Fruit fly (Drosophila melanogaster) whole organism, wandering third instar larva: ENCODE results near the gene CG3408.

Experiments
- CG32264 ChIP-seq: fragments of 200-800 bp; sonication (Bioruptor generic); optimal IDR thresholded peaks from 2 replicates; lab custom pipeline; 2016; ENCODE audit warnings: missing biosample characterization, missing genetic modification characterization
- CG9705 ChIP-seq: fragments of 200-800 bp; sonication (Bioruptor generic); optimal IDR thresholded peaks from 2 replicates; lab custom pipeline; 2018; ENCODE audit warnings: missing biosample characterization, mild to moderate bottlenecking, missing genetic modification characterization
- CrebA ChIP-seq: fragments of 200-800 bp; sonication (Bioruptor generic); optimal IDR thresholded peaks from 2 replicates; lab custom pipeline; 2016; ENCODE audit warnings: missing biosample characterization, mild to moderate bottlenecking, missing genetic modification characterization, borderline replicate concordance
- Dfd ChIP-seq: fragments of >200 bp; optimal IDR thresholded peaks from 2 replicates; lab custom pipeline; 2017; ENCODE audit warnings: missing biosample characterization, missing genetic modification characterization
- Dif ChIP-seq: fragments of 200-275, 200-300 bp; sonication (Bioruptor generic); optimal IDR thresholded peaks from 2 replicates; lab custom pipeline; 2018; ENCODE audit warnings: missing biosample characterization, missing genetic modification characterization; ENCODE audit not compliant: partially characterized antibody
- HLH106 ChIP-seq: fragments of 200-800 bp; optimal IDR thresholded peaks from 3 replicates; lab custom pipeline; 2019; ENCODE audit warnings: missing biosample characterization, mild to moderate bottlenecking, missing genetic modification characterization, moderate library complexity
- Hnf4 ChIP-seq: fragments of 200-800 bp; sonication (Bioruptor generic); optimal IDR thresholded peaks from 2 replicates; lab custom pipeline; 2016; ENCODE audit warnings: missing biosample characterization, mild to moderate bottlenecking, missing genetic modification characterization
- Hr78 ChIP-seq: fragments of >200 bp; optimal IDR thresholded peaks from 2 replicates; lab custom pipeline; 2017; ENCODE audit warnings: missing biosample characterization, missing genetic modification characterization
- Jra ChIP-seq: sonication (Bioruptor generic); optimal IDR thresholded peaks from 2 replicates; lab custom pipeline; 2016; ENCODE audit warnings: missing biosample characterization, missing genetic modification characterization
- Mio ChIP-seq: sonication (Bioruptor generic); optimal IDR thresholded peaks from 2 replicates; lab custom pipeline; 2016; ENCODE audit warnings: missing biosample characterization, missing genetic modification characterization
- Myc ChIP-seq: fragments of >200 bp; optimal IDR thresholded peaks from 2 replicates; lab custom pipeline; 2017
- OdsH ChIP-seq: fragments of 200-800 bp; sonication (Bioruptor generic); optimal IDR thresholded peaks from 2 replicates; lab custom pipeline; 2016; ENCODE audit warnings: missing biosample characterization, mild to moderate bottlenecking, missing genetic modification characterization
- Rel ChIP-seq, 2 experiments: fragments of 200-800 bp; sonication (Bioruptor generic) in 1 of 2; optimal IDR thresholded peaks; 2 replicates in 1 of 2; 3 replicates in 1 of 2; lab custom pipeline; 2016 to 2019; ENCODE audit warnings: mild to moderate bottlenecking in 2 of 2, missing biosample characterization in 2 of 2, missing genetic modification characterization in 2 of 2, moderate library complexity in 1 of 2
- Sp1 ChIP-seq: fragments of 200-800 bp; sonication (Bioruptor generic); optimal IDR thresholded peaks from 3 replicates; lab custom pipeline; 2019; ENCODE audit warnings: missing biosample characterization, mild to moderate bottlenecking, missing genetic modification characterization, moderate library complexity
- Vsx2 ChIP-seq: fragments of 200-300, 225-300 bp; sonication (Bioruptor generic); optimal IDR thresholded peaks from 2 replicates; lab custom pipeline; 2018; ENCODE audit warnings: missing biosample characterization, missing genetic modification characterization; ENCODE audit not compliant: partially characterized antibody
- br ChIP-seq: fragments of 200-800 bp; sonication (Bioruptor generic); optimal IDR thresholded peaks from 2 replicates; lab custom pipeline; 2016; ENCODE audit warnings: missing biosample characterization, missing genetic modification characterization
- brk ChIP-seq: fragments of 200-800 bp; sonication (Bioruptor generic); optimal IDR thresholded peaks from 2 replicates; lab custom pipeline; 2016; ENCODE audit warnings: missing biosample characterization, mild to moderate bottlenecking, missing genetic modification characterization
- dl ChIP-seq, 2 experiments: fragments of 175-275, 200-275 bp in 1 of 2; fragments of 200-275 bp in 1 of 2; sonication (Bioruptor generic); optimal IDR thresholded peaks; lab custom pipeline; 2018; ENCODE audit warnings: mild to moderate bottlenecking in 2 of 2, missing biosample characterization in 2 of 2, missing genetic modification characterization in 2 of 2, moderate library complexity in 2 of 2; ENCODE audit not compliant: partially characterized antibody in 2 of 2, insufficient read depth in 1 of 2
- dsf ChIP-seq: sonication (Bioruptor generic); optimal IDR thresholded peaks from 2 replicates; lab custom pipeline; 2016; ENCODE audit warnings: missing biosample characterization, missing genetic modification characterization, borderline replicate concordance
- ey ChIP-seq: fragments of 200-800 bp; sonication (Bioruptor generic); optimal IDR thresholded peaks from 2 replicates; lab custom pipeline; 2016; ENCODE audit warnings: missing biosample characterization, missing genetic modification characterization
- foxo ChIP-seq, 2 experiments: fragments of 200-800 bp; sonication (Bioruptor generic); optimal IDR thresholded peaks; 2 replicates in 1 of 2; 3 replicates in 1 of 2; lab custom pipeline; 2016 to 2017; ENCODE audit warnings: missing biosample characterization in 2 of 2, missing genetic modification characterization in 2 of 2
- fru ChIP-seq: fragments of 200-800 bp; sonication (Bioruptor generic); optimal IDR thresholded peaks from 3 replicates; lab custom pipeline; 2016; ENCODE audit warnings: missing biosample characterization, mild to moderate bottlenecking, missing genetic modification characterization
- h ChIP-seq: fragments of 200-800 bp; sonication (Bioruptor generic); optimal IDR thresholded peaks from 3 replicates; lab custom pipeline; 2016; ENCODE audit warnings: missing biosample characterization, mild to moderate bottlenecking, missing genetic modification characterization
- jim ChIP-seq: fragments of 175-275, 200-325 bp; sonication (Bioruptor generic); optimal IDR thresholded peaks from 2 replicates; lab custom pipeline; 2016; ENCODE audit warnings: missing biosample characterization, mild to moderate bottlenecking, missing genetic modification characterization
- lola ChIP-seq: fragments of >200 bp; optimal IDR thresholded peaks from 2 replicates; lab custom pipeline; 2017; ENCODE audit warnings: missing biosample characterization, missing genetic modification characterization
- pan ChIP-seq: fragments of >200 bp; optimal IDR thresholded peaks from 2 replicates; lab custom pipeline; 2017
- psq ChIP-seq: fragments of 200-800 bp; sonication (Bioruptor generic); optimal IDR thresholded peaks from 3 replicates; lab custom pipeline; 2017; ENCODE audit warnings: missing biosample characterization, mild to moderate bottlenecking, missing genetic modification characterization, moderate library complexity
- rgr ChIP-seq: fragments of 200-800 bp; sonication (Bioruptor generic); optimal IDR thresholded peaks from 3 replicates; lab custom pipeline; 2016; ENCODE audit warnings: missing biosample characterization, mild to moderate bottlenecking, missing genetic modification characterization
- sage ChIP-seq: fragments of 200-800 bp; sonication (Bioruptor generic); optimal IDR thresholded peaks from 2 replicates; lab custom pipeline; 2016; ENCODE audit warnings: missing biosample characterization, mild to moderate bottlenecking, missing genetic modification characterization
- usp ChIP-seq: fragments of >200 bp; optimal IDR thresholded peaks from 2 replicates; lab custom pipeline; 2017; ENCODE audit warnings: missing biosample characterization, missing genetic modification characterization
- woc ChIP-seq: sonication (Bioruptor generic); optimal IDR thresholded peaks from 2 replicates; lab custom pipeline; 2016; ENCODE audit warnings: missing biosample characterization, mild to moderate bottlenecking, missing genetic modification characterization

Gene CG3408

dm6 chr3L:9549690-9550303 lies 40.4 kb upstream of the CG3408 start:
- no peak for TF ChIP-seq Dif (GFP tag; lab: Kevin White, UChicago)
- no peak for TF ChIP-seq lola (GFP tag; lab: Kevin White, UChicago)
- peak; percentile 6 to 78 for TF ChIP-seq foxo (GFP tag; optimal IDR thresholded peaks at IDR 0.05; lab: Kevin White, UChicago)
- TF ChIP-seq CrebA, result peak; percentile 64
- peak; percentile 60 for TF ChIP-seq ey (GFP tag; lab: Kevin White, UChicago)
- TF ChIP-seq woc, result peak; percentile 76
- TF ChIP-seq psq, result peak; percentile 25
- peak; percentile 75 for TF ChIP-seq fru (GFP tag; lab: Kevin White, UChicago)
- TF ChIP-seq Dfd (GFP tag; lab: Kevin White, UChicago), result no peak
- no peak for TF ChIP-seq CG9705 (GFP tag; lab: Kevin White, UChicago)
- TF ChIP-seq Sp1 (GFP tag; lab: Kevin White, UChicago), result peak; percentile 81
- peak; percentile 68 for TF ChIP-seq HLH106 (tag; lab: Kevin White, UChicago)
- peak; percentile 16 for TF ChIP-seq sage (GFP tag; lab: Kevin White, UChicago)
- peak; percentile 60 for TF ChIP-seq br (GFP tag; lab: Kevin White, UChicago)
- TF ChIP-seq h (GFP tag; lab: Kevin White, UChicago), result peak; percentile 86
- no peak for TF ChIP-seq usp
- TF ChIP-seq OdsH (GFP tag; lab: Kevin White, UChicago), result peak; percentile 52
- TF ChIP-seq CG32264, result peak; percentile 37
- peak; percentile 28 for TF ChIP-seq brk (GFP tag; lab: Kevin White, UChicago)
- peak; percentile 33 for TF ChIP-seq rgr
- peak; percentile 79 for TF ChIP-seq Rel (GFP tag; optimal IDR thresholded peaks at IDR 0.05; lab: Kevin White, UChicago)
- no peak for TF ChIP-seq Rel (tag; optimal IDR thresholded peaks at IDR 0.05; lab: Kevin White, UChicago)

- TF ChIP-seq foxo (GFP tag; optimal IDR thresholded peaks at IDR 0.05; lab: Kevin White, UChicago) (no peak), Dfd (GFP tag; lab: Kevin White, UChicago) (peak; percentile 42), br (GFP tag; lab: Kevin White, UChicago) (no peak), Hr78 (no peak), Dif (GFP tag; lab: Kevin White, UChicago) (peak; percentile 12), dsf (GFP tag; lab: Kevin White, UChicago) (no peak), rgr (no peak), CG32264 (no peak), fru (GFP tag; lab: Kevin White, UChicago) (no peak), Myc (lab: Kevin White, UChicago) (no peak), OdsH (GFP tag; lab: Kevin White, UChicago) (no peak), pan (lab: Kevin White, UChicago) (no peak)
- TF ChIP-seq, all 38 proteins: peak for 2
Observed at dm6 chr3L:9548800-9549199, 39.4 kb upstream of the CG3408 start.

dm6 chr3L:9547910-9548309 lies 38.5 kb upstream of the CG3408 start:
- no peak for TF ChIP-seq Sp1 (GFP tag; lab: Kevin White, UChicago)
- TF ChIP-seq Mio, result no peak
- no peak for TF ChIP-seq jim (GFP tag; lab: Kevin White, UChicago)
- no peak for TF ChIP-seq OdsH (GFP tag; lab: Kevin White, UChicago)
- TF ChIP-seq Dif (GFP tag; lab: Kevin White, UChicago), result no peak
- no peak for TF ChIP-seq Dfd (GFP tag; lab: Kevin White, UChicago)
- no peak for TF ChIP-seq dsf (GFP tag; lab: Kevin White, UChicago)
- TF ChIP-seq dl (GFP tag; optimal IDR thresholded peaks at IDR 0.05; lab: Kevin White, UChicago; ENCODE audit: insufficient read depth in 1 of 2, partially characterized antibody in 2 of 2), result no peak
- TF ChIP-seq Hr78, result no peak
- no peak for TF ChIP-seq pan (lab: Kevin White, UChicago)
- TF ChIP-seq CG9705 (GFP tag; lab: Kevin White, UChicago), result no peak
- no peak for TF ChIP-seq Hnf4 (GFP tag; lab: Kevin White, UChicago)

- TF ChIP-seq usp (no peak), Vsx2 (peak; percentile 74), brk (GFP tag; lab: Kevin White, UChicago) (peak; percentile 24), dl (GFP tag; optimal IDR thresholded peaks at IDR 0.05; lab: Kevin White, UChicago; ENCODE audit: insufficient read depth in 1 of 2, partially characterized antibody in 2 of 2) (peak; percentile 35 to 44), br (GFP tag; lab: Kevin White, UChicago) (no peak), Jra (GFP tag; lab: Kevin White, UChicago) (no peak), jim (GFP tag; lab: Kevin White, UChicago) (no peak), Rel (GFP tag; optimal IDR thresholded peaks at IDR 0.05; lab: Kevin White, UChicago) (peak; percentile 35), Rel (tag; optimal IDR thresholded peaks at IDR 0.05; lab: Kevin White, UChicago) (peak; percentile 4), ey (GFP tag; lab: Kevin White, UChicago) (no peak), Dif (GFP tag; lab: Kevin White, UChicago) (peak; percentile 82), Sp1 (GFP tag; lab: Kevin White, UChicago) (peak; percentile 19), fru (GFP tag; lab: Kevin White, UChicago) (no peak), CrebA (peak; percentile 36)
Observed at dm6 chr3L:9546875-9547324, 37.5 kb upstream of the CG3408 start, which contains the start of gene CG42673. Gene CG42673 (plus strand): TSS chr3L:9547220.
